Fruit fly (Drosophila melanogaster) whole organism, embryonic: ENCODE results near the gene CG12012.

Source experiments
- ATbp ChIP-seq: fragments of 200-800 bp; sonication (Bioruptor generic); optimal IDR thresholded peaks from 2 replicates; lab custom pipeline; 2017; ENCODE audit warnings: missing biosample characterization, mild to moderate bottlenecking, missing genetic modification characterization, missing genetic modification reagents
- Asciz ChIP-seq: fragments of 200-800 bp; sonication (Bioruptor generic); optimal IDR thresholded peaks from 2 replicates; lab custom pipeline; 2017; ENCODE audit warnings: missing biosample characterization, mild to moderate bottlenecking, missing genetic modification characterization, missing genetic modification reagents
- Awh ChIP-seq: fragments of 200-800 bp; sonication (Bioruptor generic); IDR thresholded peaks from 2 replicates; pipeline ENCODE4, ENCODE4 v1.3.6; 2022; ENCODE audit warnings: missing biosample characterization, missing genetic modification characterization
- Bdp1 ChIP-seq: fragments of 200-800 bp; sonication (Bioruptor generic); optimal IDR thresholded peaks from 3 replicates; lab custom pipeline; 2016; ENCODE audit warnings: missing biosample characterization, missing genetic modification characterization
- CG10431 ChIP-seq: fragments of 200-800 bp; sonication (Bioruptor generic); optimal IDR thresholded peaks from 3 replicates; lab custom pipeline; 2018; ENCODE audit warnings: missing biosample characterization, mild to moderate bottlenecking, missing genetic modification characterization
- CG11696 ChIP-seq: fragments of 200-800 bp; sonication (Bioruptor generic); IDR thresholded peaks from 2 replicates; pipeline ENCODE4 v1.3.6; 2022; ENCODE audit warnings: missing biosample characterization, missing genetic modification characterization
- CG11723 ChIP-seq: fragments of 200-800 bp; sonication (Bioruptor generic); optimal IDR thresholded peaks from 2 replicates; lab custom pipeline; 2017; ENCODE audit warnings: missing biosample characterization, mild to moderate bottlenecking, missing genetic modification characterization
- CG12104 ChIP-seq: fragments of 200-800 bp; sonication (Bioruptor generic); optimal IDR thresholded peaks from 3 replicates; lab custom pipeline; 2016; ENCODE audit warnings: missing biosample characterization, missing genetic modification characterization
- CG14667 ChIP-seq: fragments of 200-800 bp; sonication (Bioruptor generic); IDR thresholded peaks from 2 replicates; pipeline ENCODE4 v1.3.6; 2022; ENCODE audit warnings: missing biosample characterization, missing genetic modification characterization
- CG15479 ChIP-seq: fragments of 200-800 bp; sonication (Bioruptor generic); optimal IDR thresholded peaks from 3 replicates; lab custom pipeline; 2019; ENCODE audit warnings: missing biosample characterization, mild to moderate bottlenecking, missing genetic modification characterization, moderate library complexity
- CG1832 ChIP-seq: fragments of 200-800 bp; sonication (Bioruptor generic); optimal IDR thresholded peaks from 2 replicates; lab custom pipeline; 2017; ENCODE audit warnings: missing biosample characterization, mild to moderate bottlenecking, missing genetic modification characterization, inconsistent platforms
- CG18619 ChIP-seq: fragments of 200-800 bp; sonication (Bioruptor generic); optimal IDR thresholded peaks from 3 replicates; lab custom pipeline; 2017; ENCODE audit warnings: missing biosample characterization, mild to moderate bottlenecking, missing genetic modification characterization
- CG2889 ChIP-seq: fragments of 200-800 bp; sonication (Bioruptor generic); IDR thresholded peaks from 3 replicates; pipeline ENCODE4 v1.3.6; 2022; ENCODE audit warnings: missing biosample characterization, missing genetic modification characterization
- CG30020 ChIP-seq: fragments of 200-800 bp; optimal IDR thresholded peaks from 2 replicates; lab custom pipeline; 2019; ENCODE audit warnings: missing biosample characterization, mild to moderate bottlenecking, missing genetic modification characterization, moderate library complexity
- CG31441 ChIP-seq: fragments of 200-800 bp; sonication (Bioruptor generic); IDR thresholded peaks from 2 replicates; pipeline ENCODE4 v1.3.6; 2022; ENCODE audit warnings: missing biosample characterization, missing genetic modification characterization
- CG4854 ChIP-seq: fragments of 200-800 bp; sonication (Bioruptor generic); optimal IDR thresholded peaks from 2 replicates; lab custom pipeline; 2016; ENCODE audit warnings: missing biosample characterization, missing genetic modification characterization, inconsistent platforms
- CG7745 ChIP-seq: fragments of 200-800 bp; sonication (Bioruptor generic); optimal IDR thresholded peaks from 2 replicates; lab custom pipeline; 2018; ENCODE audit warnings: missing biosample characterization, mild to moderate bottlenecking, missing genetic modification characterization, moderate library complexity
- CG7928 ChIP-seq: fragments of 200-800 bp; sonication (Bioruptor generic); optimal IDR thresholded peaks from 2 replicates; lab custom pipeline; 2017; ENCODE audit warnings: missing biosample characterization, mild to moderate bottlenecking, missing genetic modification characterization
- Deaf1 ChIP-seq: fragments of 200-800 bp; optimal IDR thresholded peaks from 3 replicates; lab custom pipeline; 2019; ENCODE audit warnings: missing biosample characterization, mild to moderate bottlenecking, missing genetic modification characterization, moderate library complexity
- Drgx ChIP-seq: fragments of 200-800 bp; sonication (Bioruptor generic); IDR thresholded peaks from 2 replicates; pipeline ENCODE4 v1.3.6; 2022; ENCODE audit warnings: missing biosample characterization, missing genetic modification characterization
- E2f2 ChIP-seq: fragments of 200-800 bp; sonication (Bioruptor generic); IDR thresholded peaks from 2 replicates; pipeline ENCODE4 v1.3.6; 2022; ENCODE audit warnings: missing biosample characterization, missing genetic modification characterization
- HLH3B ChIP-seq: fragments of 200-800 bp; sonication (Bioruptor generic); IDR thresholded peaks from 2 replicates; pipeline ENCODE4 v1.3.6; 2022; ENCODE audit warnings: missing biosample characterization, missing genetic modification characterization
- HmgD ChIP-seq: fragments of 200-800 bp; sonication (Bioruptor generic); optimal IDR thresholded peaks from 3 replicates; lab custom pipeline; 2016; ENCODE audit warnings: missing biosample characterization, missing genetic modification characterization
- HmgZ ChIP-seq: fragments of 200-800 bp; sonication (Bioruptor generic); optimal IDR thresholded peaks from 2 replicates; lab custom pipeline; 2018; ENCODE audit warnings: missing biosample characterization, mild to moderate bottlenecking, missing genetic modification characterization
- Max ChIP-seq: fragments of 200-800 bp; sonication (Bioruptor generic); optimal IDR thresholded peaks from 2 replicates; lab custom pipeline; 2016; ENCODE audit warnings: missing biosample characterization, mild to moderate bottlenecking, missing genetic modification characterization
- Med ChIP-seq: fragments of 200-800 bp; sonication (Bioruptor generic); peaks from one replicate; lab custom pipeline; 2016; ENCODE audit warnings: missing biosample characterization, missing genetic modification characterization, mild to moderate bottlenecking, inconsistent platforms, moderate library complexity
- Meics ChIP-seq: fragments of 200-800 bp; sonication (Bioruptor generic); optimal IDR thresholded peaks from 2 replicates; lab custom pipeline; 2017; ENCODE audit warnings: missing biosample characterization, mild to moderate bottlenecking, missing genetic modification characterization
- NfI ChIP-seq: fragments of 200-800 bp; sonication (Bioruptor generic); optimal IDR thresholded peaks from 3 replicates; lab custom pipeline; 2018; ENCODE audit warnings: missing biosample characterization, mild to moderate bottlenecking, missing genetic modification characterization, moderate library complexity
- Stat92E ChIP-seq, 3 experiments: fragments of >200 bp in 2 of 3; fragments of 200-800 bp in 1 of 3; sonication (Bioruptor generic) in 1 of 3; optimal IDR thresholded peaks; 2 replicates each; lab custom pipeline; 2017 to 2019; ENCODE audit warnings: missing biosample characterization in 3 of 3, missing genetic modification characterization in 3 of 3, mild to moderate bottlenecking in 1 of 3, moderate library complexity in 1 of 3
- TFAM ChIP-seq: fragments of 200-800 bp; sonication (Bioruptor generic); optimal IDR thresholded peaks from 2 replicates; lab custom pipeline; 2017; ENCODE audit warnings: missing biosample characterization, missing genetic modification characterization, inconsistent platforms
- Usf ChIP-seq: fragments of 200-800 bp; sonication (Bioruptor generic); optimal IDR thresholded peaks from 2 replicates; lab custom pipeline; 2017; ENCODE audit warnings: missing genotype, missing biosample characterization, missing genetic modification characterization
- al ChIP-seq: fragments of 200-800 bp; sonication (Bioruptor generic); IDR thresholded peaks from 2 replicates; pipeline ENCODE4 v1.3.6; 2022; ENCODE audit warnings: missing biosample characterization, missing genetic modification characterization
- ato ChIP-seq: fragments of 200-800 bp; sonication (Bioruptor generic); IDR thresholded peaks from 2 replicates; pipeline ENCODE4 v1.3.6; 2022; ENCODE audit warnings: missing biosample characterization, missing genetic modification characterization; ENCODE audit not compliant: partially characterized antibody
- bcd ChIP-seq: fragments of 200-800 bp; sonication (Bioruptor generic); optimal IDR thresholded peaks from 2 replicates; lab custom pipeline; 2017; ENCODE audit warnings: missing biosample characterization, mild to moderate bottlenecking, missing genetic modification characterization
- btn ChIP-seq: fragments of 200-800 bp; sonication (Bioruptor generic); optimal IDR thresholded peaks from 2 replicates; lab custom pipeline; 2016; ENCODE audit warnings: missing biosample characterization, missing genetic modification characterization
- danr ChIP-seq: fragments of 200-800 bp; sonication (Bioruptor generic); IDR thresholded peaks from 2 replicates; pipeline ENCODE4 v1.3.6; 2022; ENCODE audit warnings: missing biosample characterization, missing genetic modification characterization
- hbn ChIP-seq: fragments of 200-800 bp; sonication (Bioruptor generic); IDR thresholded peaks from 2 replicates; pipeline ENCODE4 v1.3.6; 2022; ENCODE audit warnings: missing biosample characterization, missing genetic modification characterization; ENCODE audit not compliant: partially characterized antibody
- ind ChIP-seq: fragments of 200-800 bp; sonication (Bioruptor generic); optimal IDR thresholded peaks from 3 replicates; lab custom pipeline; 2016; ENCODE audit warnings: missing biosample characterization, missing genetic modification characterization
- inv ChIP-seq: fragments of 200-800 bp; sonication (Bioruptor generic); IDR thresholded peaks from 2 replicates; pipeline ENCODE4 v1.3.6; 2022; ENCODE audit warnings: missing biosample characterization, missing genetic modification characterization; ENCODE audit not compliant: partially characterized antibody
- kni ChIP-seq: fragments of 200-800 bp; sonication (Bioruptor generic); optimal IDR thresholded peaks from 3 replicates; lab custom pipeline; 2017; ENCODE audit warnings: mild to moderate bottlenecking, missing biosample characterization, missing genetic modification reagents, missing genetic modification characterization
- lov ChIP-seq, 2 experiments: fragments of 200-800 bp in 1 of 2; fragments of >200 bp in 1 of 2; sonication (Bioruptor generic) in 1 of 2; IDR thresholded peaks in 1 of 2; optimal IDR thresholded peaks in 1 of 2; 2 replicates in 1 of 2; 3 replicates in 1 of 2; pipeline versions ENCODE4 v1.3.6 to Lab custom; 2017 to 2022; ENCODE audit warnings: missing biosample characterization in 1 of 2, missing genetic modification characterization in 1 of 2
- mld ChIP-seq: fragments of 200-800 bp; sonication (Bioruptor generic); IDR thresholded peaks from 3 replicates; pipeline ENCODE4 v1.3.6; 2022; ENCODE audit warnings: missing biosample characterization, missing genetic modification characterization; ENCODE audit not compliant: partially characterized antibody
- otp ChIP-seq: fragments of 200-800 bp; sonication (Bioruptor generic); IDR thresholded peaks from 3 replicates; pipeline ENCODE4, ENCODE4 v1.3.6; 2022; ENCODE audit warnings: missing biosample characterization, missing genetic modification characterization
- phol ChIP-seq: fragments of 200-800 bp; sonication (Bioruptor generic); optimal IDR thresholded peaks from 3 replicates; lab custom pipeline; 2018; ENCODE audit warnings: missing biosample characterization, mild to moderate bottlenecking, missing genetic modification characterization, moderate library complexity
- ssp ChIP-seq: fragments of 200-800 bp; sonication (Bioruptor generic); IDR thresholded peaks from 2 replicates; pipeline ENCODE4 v1.3.6; 2022; ENCODE audit warnings: missing biosample characterization, missing genetic modification characterization
- stwl ChIP-seq: fragments of 200-800 bp; sonication (Bioruptor generic); optimal IDR thresholded peaks from 3 replicates; lab custom pipeline; 2018; ENCODE audit warnings: missing biosample characterization, mild to moderate bottlenecking, missing genetic modification characterization, moderate library complexity
- toy ChIP-seq: fragments of 200-800 bp; sonication (Bioruptor generic); IDR thresholded peaks from 2 replicates; pipeline ENCODE4 v1.3.6; 2022; ENCODE audit warnings: missing biosample characterization, missing genetic modification characterization
- tup ChIP-seq: fragments of 200-800 bp; sonication (Bioruptor generic); optimal IDR thresholded peaks from 2 replicates; lab custom pipeline; 2016; ENCODE audit warnings: missing biosample characterization, mild to moderate bottlenecking, missing genetic modification characterization, moderate library complexity
- vfl ChIP-seq: fragments of 200-800 bp; sonication (Bioruptor generic); optimal IDR thresholded peaks from 2 replicates; lab custom pipeline; 2016; ENCODE audit warnings: missing biosample characterization, missing genetic modification characterization
- vvl ChIP-seq: fragments of 200-800 bp; sonication (Bioruptor generic); IDR thresholded peaks from 2 replicates; pipeline ENCODE4 v1.3.6; 2022; ENCODE audit warnings: missing biosample characterization, missing genetic modification characterization

CG12012 gene

dm6 chr3L:3396056-3396455, 19.5 kb downstream of the CG12012 start (continued):
- TF ChIP-seq al (GFP tag; lab: Robert Waterston, UW) (no peak), E2f2 (GFP tag; lab: Robert Waterston, UW) (peak; percentile 53), lov (optimal IDR thresholded peaks at IDR 0.05; lab: Kevin White, UChicago) (no peak), lov (GFP tag; IDR thresholded peaks at IDR 0.05; lab: Robert Waterston, UW) (peak; percentile 76; the same call in 2 of the 3 replicates), CG10431 (GFP tag; lab: Kevin White, UChicago) (peak; percentile 91), Stat92E (GFP tag; optimal IDR thresholded peaks at IDR 0.05; lab: Kevin White, UChicago) (peak in 1 of 3 experiments; percentile 97), CG11723 (GFP tag; lab: Kevin White, UChicago) (peak; percentile 84), CG11696 (GFP tag; lab: Robert Waterston, UW) (peak; percentile 53), CG1832 (no peak), kni (GFP tag; lab: Kevin White, UChicago) (peak; percentile 70), Meics (GFP tag; lab: Kevin White, UChicago) (peak; percentile 31), HLH3B (GFP tag; lab: Robert Waterston, UW) (peak; percentile 86), ato (GFP tag; lab: Robert Waterston, UW) (no peak), CG7745 (peak; percentile 78), CG12104 (peak; percentile 78), ind (GFP tag; lab: Kevin White, UChicago) (peak; percentile 65), vvl (peak; percentile 94), danr (GFP tag; lab: Robert Waterston, UW) (peak; percentile 55; the same call in 1 of the 2 replicates), CG4854 (peak; percentile 76), CG18619 (GFP tag; lab: Kevin White, UChicago) (peak; percentile 71), Awh (peak; percentile 86), mld (GFP tag; lab: Robert Waterston, UW) (no peak), HmgD (GFP tag; lab: Kevin White, UChicago) (no peak), Asciz (peak; percentile 90), CG7928 (GFP tag; lab: Kevin White, UChicago) (no peak), bcd (GFP tag; lab: Kevin White, UChicago) (peak; percentile 83), phol (peak; percentile 95), btn (GFP tag; lab: Kevin White, UChicago) (peak; percentile 71), ssp (GFP tag; lab: Robert Waterston, UW) (peak; percentile 66), Drgx (GFP tag; lab: Robert Waterston, UW) (peak; percentile 82), TFAM (GFP tag; lab: Kevin White, UChicago) (peak; percentile 56), Deaf1 (tag; lab: Kevin White, UChicago) (peak; percentile 63), Max (GFP tag; lab: Kevin White, UChicago) (peak; percentile 77), CG14667 (GFP tag; lab: Robert Waterston, UW) (peak; percentile 77), hbn (GFP tag; lab: Robert Waterston, UW) (no peak), ATbp (peak; percentile 91), stwl (peak; percentile 65), Bdp1 (peak; percentile 68), otp (GFP tag; lab: Robert Waterston, UW) (peak; percentile 90), vfl (GFP tag; lab: Kevin White, UChicago) (no peak), CG31441 (peak; percentile 96), NfI (GFP tag; lab: Kevin White, UChicago) (peak; percentile 72), inv (GFP tag; lab: Robert Waterston, UW) (no peak), toy (no peak), Usf (GFP tag; lab: Kevin White, UChicago) (peak; percentile 70), Med (peak; percentile 93), tup (GFP tag; lab: Kevin White, UChicago) (peak; percentile 64), CG15479 (no peak), CG30020 (peak; percentile 74), HmgZ (peak; percentile 60), CG2889 (no peak)
